Worm (Caenorhabditis elegans) whole organism, L3 larva: ENCODE data around the gene sri-50.
"Not testable (repeated sequence)": the region's sequence is repeated elsewhere in the genome, so short reads cannot be mapped to it uniquely, and the experiment has no call there.

ENCODE experiments used
- R02D3.7 ChIP-seq: fragments of 150-350 bp; optimal IDR thresholded peaks from 2 replicates; lab custom pipeline; 2014; ENCODE audit warnings: missing biosample characterization, missing genetic modification characterization
- ceh-16 ChIP-seq: sonication (generic microtip); optimal IDR thresholded peaks from 2 replicates; lab custom pipeline; 2017; ENCODE audit warnings: missing biosample characterization, missing genetic modification characterization
- ceh-28 ChIP-seq: fragments of 150-350 bp; optimal IDR thresholded peaks from 2 replicates; lab custom pipeline; 2014; ENCODE audit warnings: missing biosample characterization, missing genetic modification reagents, missing genetic modification characterization
- ceh-82 ChIP-seq: fragments of 150-350 bp; optimal IDR thresholded peaks from 2 replicates; lab custom pipeline; 2014; ENCODE audit warnings: missing biosample characterization, missing genetic modification characterization
- ceh-9 ChIP-seq: sonication (generic microtip); optimal IDR thresholded peaks from 2 replicates; lab custom pipeline; 2018; ENCODE audit warnings: missing biosample characterization, missing genetic modification characterization
- daf-12 ChIP-seq: fragments of 150-350 bp; optimal IDR thresholded peaks from 2 replicates; lab custom pipeline; 2014; ENCODE audit warnings: missing biosample characterization, missing genetic modification reagents, missing genetic modification characterization
- egl-27 ChIP-seq: sonication (generic microtip); optimal IDR thresholded peaks from 4 replicates; lab custom pipeline; 2017; ENCODE audit warnings: missing biosample characterization, missing genetic modification reagents, missing genetic modification characterization
- egl-5 ChIP-seq: fragments of 150-350 bp; optimal IDR thresholded peaks from 2 replicates; lab custom pipeline; 2017; ENCODE audit warnings: missing biosample characterization, missing genetic modification reagents, missing genetic modification characterization, inconsistent platforms
- elt-2 ChIP-seq: sonication (generic microtip); optimal IDR thresholded peaks from 2 replicates; lab custom pipeline; 2016; ENCODE audit warnings: missing genetic modification reagents, mild to moderate bottlenecking, missing genetic modification characterization, missing compliant biosample characterization
- elt-3 ChIP-seq, 3 experiments: fragments of 150-350 bp in 1 of 3; sonication (generic microtip) in 2 of 3; optimal IDR thresholded peaks; 2 replicates in 2 of 3; 4 replicates in 1 of 3; lab custom pipeline; 2014 to 2017; ENCODE audit warnings: missing biosample characterization in 3 of 3, missing genetic modification characterization in 3 of 3
- fos-1 ChIP-seq: fragments of 150-350 bp; optimal IDR thresholded peaks from 2 replicates; lab custom pipeline; 2014; ENCODE audit warnings: missing biosample characterization, missing genetic modification characterization
- hmg-11 ChIP-seq: sonication (generic microtip); optimal IDR thresholded peaks from 2 replicates; lab custom pipeline; 2016; ENCODE audit warnings: missing genetic modification characterization, missing compliant biosample characterization
- jun-1 ChIP-seq: fragments of 150-350 bp; optimal IDR thresholded peaks from 2 replicates; lab custom pipeline; 2014; ENCODE audit warnings: missing biosample characterization, missing genetic modification reagents, missing genetic modification characterization
- lin-15B ChIP-seq: fragments of 150-350 bp; optimal IDR thresholded peaks from 2 replicates; lab custom pipeline; 2014; ENCODE audit warnings: missing biosample characterization, missing genetic modification characterization
- lsy-12 ChIP-seq: sonication (generic microtip); optimal IDR thresholded peaks from 2 replicates; lab custom pipeline; 2016; ENCODE audit warnings: mild to moderate bottlenecking, missing genetic modification characterization, missing compliant biosample characterization
- mdl-1 ChIP-seq: fragments of 150-350 bp; optimal IDR thresholded peaks from 2 replicates; lab custom pipeline; 2014; ENCODE audit warnings: missing biosample characterization, missing genetic modification characterization
- nfya-1 ChIP-seq: sonication (generic microtip); optimal IDR thresholded peaks from 2 replicates; lab custom pipeline; 2017; ENCODE audit warnings: missing genetic modification characterization, mild to moderate bottlenecking, missing compliant biosample characterization, antibody characterized with exemption, moderate library complexity; ENCODE audit not compliant: insufficient read depth
- nhr-11 ChIP-seq: fragments of 150-350 bp; optimal IDR thresholded peaks from 2 replicates; lab custom pipeline; 2014; ENCODE audit warnings: missing biosample characterization, missing genetic modification characterization
- nhr-12 ChIP-seq: fragments of 150-350 bp; optimal IDR thresholded peaks from 2 replicates; lab custom pipeline; 2014; ENCODE audit warnings: missing biosample characterization, missing genetic modification characterization
- nhr-237 ChIP-seq: fragments of 150-350 bp; optimal IDR thresholded peaks from 2 replicates; lab custom pipeline; 2014; ENCODE audit warnings: missing biosample characterization, missing genetic modification characterization
- nhr-28 ChIP-seq: fragments of 150-350 bp; optimal IDR thresholded peaks from 2 replicates; lab custom pipeline; 2014; ENCODE audit warnings: missing biosample characterization, missing genetic modification characterization
- nhr-43 ChIP-seq: sonication (generic microtip); optimal IDR thresholded peaks from 2 replicates; lab custom pipeline; 2016; ENCODE audit warnings: mild to moderate bottlenecking, missing genetic modification characterization, missing compliant biosample characterization; ENCODE audit not compliant: poor library complexity, severe bottlenecking
- nhr-67 ChIP-seq: fragments of 150-350 bp; optimal IDR thresholded peaks from 2 replicates; lab custom pipeline; 2014; ENCODE audit warnings: missing biosample characterization, missing genetic modification characterization
- pha-4 ChIP-seq: fragments of 150-350 bp; optimal IDR thresholded peaks from 2 replicates; lab custom pipeline; 2014; ENCODE audit warnings: missing biosample characterization, missing genetic modification reagents, missing genetic modification characterization
- pqm-1 ChIP-seq: fragments of 150-350 bp; optimal IDR thresholded peaks from 2 replicates; lab custom pipeline; 2017; ENCODE audit warnings: missing biosample characterization, missing genetic modification characterization, inconsistent platforms
- skn-1 ChIP-seq: fragments of 150-350 bp; optimal IDR thresholded peaks from 2 replicates; lab custom pipeline; 2014; ENCODE audit warnings: missing biosample characterization, missing genetic modification characterization
- snpc-4 ChIP-seq: fragments of 150-350 bp; optimal IDR thresholded peaks from 2 replicates; lab custom pipeline; 2014; ENCODE audit warnings: missing biosample characterization, missing genetic modification characterization
- unc-39 ChIP-seq: sonication (generic microtip); optimal IDR thresholded peaks from 4 replicates; lab custom pipeline; 2017; ENCODE audit warnings: missing biosample characterization, missing genetic modification characterization
- unc-62 ChIP-seq: fragments of 150-350 bp; sonication (generic microtip); optimal IDR thresholded peaks from 4 replicates; lab custom pipeline; 2014; ENCODE audit warnings: missing biosample characterization, missing genetic modification reagents, missing genetic modification characterization
- zag-1 ChIP-seq: fragments of 150-350 bp; optimal IDR thresholded peaks from 2 replicates; lab custom pipeline; 2014; ENCODE audit warnings: missing biosample characterization, missing genetic modification characterization
- ztf-4 ChIP-seq: fragments of 150-350 bp; optimal IDR thresholded peaks from 2 replicates; lab custom pipeline; 2014; ENCODE audit warnings: missing biosample characterization, missing genetic modification characterization

sri-50 gene

DNA sequence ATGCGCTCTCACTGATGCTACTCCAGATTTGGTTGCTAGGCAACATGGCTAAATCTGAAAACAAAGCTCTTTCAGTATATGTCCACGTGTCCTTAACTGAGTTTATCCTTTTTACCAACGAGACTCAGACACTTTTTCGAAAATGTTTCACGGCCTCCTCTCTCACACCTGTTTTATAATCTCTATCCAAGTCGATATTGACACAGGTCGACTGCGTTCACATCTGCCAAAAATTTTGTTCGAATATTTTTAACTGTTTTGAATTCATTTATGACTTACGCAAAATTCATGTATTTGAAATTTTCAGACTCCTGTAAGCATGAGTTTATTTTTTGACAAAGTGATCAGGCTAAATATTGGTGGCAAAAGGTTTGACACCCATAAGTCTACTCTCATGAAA lies 12.2 kb downstream of the sri-50 start, which contains the start of gene ZC239.3:
Gene ZC239.3, plus strand, starts transcription at position 301 of the 400 bp plus-strand sequence.
- TF ChIP-seq nhr-11, nhr-12, ceh-28 (tag; lab: Kevin White, UChicago): not testable (repeated sequence)

DNA sequence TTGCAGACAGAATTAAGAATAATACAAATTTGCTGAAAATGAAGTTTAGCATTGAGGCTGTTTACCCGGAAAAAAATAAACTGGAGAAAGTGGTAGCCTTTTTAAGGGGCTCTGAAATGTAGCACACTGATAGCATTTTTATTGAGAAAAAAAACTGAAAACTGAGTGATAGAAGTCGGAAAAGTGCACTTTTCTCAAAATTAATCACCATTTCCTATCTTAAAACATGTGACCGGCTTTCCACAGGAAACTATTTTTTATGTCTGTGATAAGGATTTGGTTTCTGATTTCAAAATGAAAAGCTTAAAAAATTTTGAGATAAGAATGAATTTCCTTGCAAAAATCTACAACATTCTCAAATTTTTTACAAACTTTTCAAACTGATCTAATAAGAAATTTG lies 17.2 kb downstream of the sri-50 start, which contains the start of gene ZC239.22:
Gene ZC239.22, minus strand, starts transcription at position 101 of the 400 bp plus-strand sequence.
- TF ChIP-seq nhr-43 (tag; lab: Kevin White, UChicago) (no peak), R02D3.7 (tag; lab: Kevin White, UChicago) (no peak), ceh-9 (no peak), elt-2 (peak; percentile 15), pha-4 (tag; lab: Kevin White, UChicago) (no peak)

DNA sequence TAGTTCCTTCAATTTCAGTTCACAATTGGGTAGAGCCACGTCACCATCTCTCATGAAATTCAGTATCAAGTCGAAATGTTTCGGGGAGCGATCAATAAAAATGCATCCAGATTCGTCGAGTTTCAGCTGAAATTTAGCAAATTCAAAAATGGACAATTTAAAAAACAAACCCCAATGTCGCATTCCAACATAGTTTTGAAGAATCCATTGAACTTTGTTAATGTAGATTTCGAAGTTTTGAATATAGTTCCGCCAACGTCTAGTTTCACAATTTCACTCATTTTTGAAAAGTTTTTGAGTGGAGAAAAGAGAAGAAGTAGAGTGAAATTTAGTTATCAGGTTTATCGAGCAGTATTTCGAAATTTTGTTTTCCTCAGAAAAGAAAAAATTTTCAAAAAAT lies 18.2 kb downstream of the sri-50 start, which contains the start of gene ZC239.14:
Gene ZC239.14, minus strand, starts transcription at position 305 of the 400 bp plus-strand sequence.
- TF ChIP-seq nhr-43 (tag; lab: Kevin White, UChicago) (no peak), daf-12 (no peak), ceh-82 (tag; lab: Kevin White, UChicago) (no peak), elt-3 (tag; optimal IDR thresholded peaks at IDR 0.05; lab: Kevin White, UChicago) (no peak), nhr-12 (tag; lab: Kevin White, UChicago) (no peak), ceh-16 (tag; lab: Kevin White, UChicago) (no peak), mdl-1 (tag; lab: Kevin White, UChicago) (no peak), nhr-28 (no peak), egl-5 (tag; lab: Kevin White, UChicago) (no peak), elt-2 (no peak), unc-62 (no peak), nfya-1 (no peak), zag-1 (no peak), lin-15B (tag; lab: Kevin White, UChicago) (no peak), ceh-9 (no peak), nhr-237 (tag; lab: Kevin White, UChicago) (no peak), snpc-4 (tag; lab: Kevin White, UChicago) (no peak)

DNA sequence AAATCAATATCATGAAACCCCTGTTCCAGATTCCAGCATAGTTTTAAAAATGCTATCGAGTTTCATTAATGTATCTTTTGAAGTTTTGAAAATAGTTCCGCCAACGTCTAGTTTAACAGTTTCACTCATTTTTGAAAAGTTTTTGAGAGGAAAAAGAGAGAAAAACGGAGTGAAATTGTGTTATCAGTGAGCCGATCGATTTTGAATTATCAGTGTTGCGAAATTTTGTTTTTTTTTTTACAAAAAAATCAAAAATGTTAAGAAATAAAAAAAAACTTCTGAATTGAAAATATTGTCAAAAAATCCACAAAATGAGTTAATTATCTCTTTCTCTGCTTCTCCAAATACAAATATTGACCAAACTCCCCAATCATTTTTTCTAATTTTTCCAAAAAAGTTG lies 19.2 kb downstream of the sri-50 start, which contains the start of gene ZC239.13:
Gene ZC239.13, minus strand, starts transcription at position 154 of the 400 bp plus-strand sequence.
- TF ChIP-seq jun-1 (tag; lab: Kevin White, UChicago) (no peak), elt-2 (peak; percentile 39), ceh-82 (tag; lab: Kevin White, UChicago) (no peak)

DNA sequence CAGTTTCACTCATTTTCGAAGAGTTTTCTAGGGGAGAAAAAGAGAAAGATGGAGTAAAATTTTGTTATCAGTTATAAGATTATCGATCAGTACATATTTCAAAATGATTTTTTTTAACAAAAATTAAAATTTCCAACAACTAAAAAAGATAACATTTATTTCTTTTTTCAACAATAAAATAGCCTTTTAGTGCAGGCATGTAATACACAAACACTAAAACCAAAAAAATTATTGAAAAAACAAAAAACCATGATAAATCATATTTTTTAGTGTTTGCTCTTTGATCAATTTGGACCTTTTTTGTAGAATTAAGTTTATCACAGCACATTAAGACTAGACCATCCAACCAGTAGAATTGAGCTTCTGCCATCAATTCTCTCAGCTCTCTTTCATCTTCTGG lies 21.1 kb downstream of the sri-50 start, which contains the start of gene ZC239.15:
Gene ZC239.15, minus strand, starts transcription at position 101 of the 400 bp plus-strand sequence.
- TF ChIP-seq lsy-12 (tag; lab: Kevin White, UChicago) = no peak
- no peak for TF ChIP-seq unc-39 (tag; lab: Kevin White, UChicago)
- TF ChIP-seq elt-2 = peak; percentile 20

DNA sequence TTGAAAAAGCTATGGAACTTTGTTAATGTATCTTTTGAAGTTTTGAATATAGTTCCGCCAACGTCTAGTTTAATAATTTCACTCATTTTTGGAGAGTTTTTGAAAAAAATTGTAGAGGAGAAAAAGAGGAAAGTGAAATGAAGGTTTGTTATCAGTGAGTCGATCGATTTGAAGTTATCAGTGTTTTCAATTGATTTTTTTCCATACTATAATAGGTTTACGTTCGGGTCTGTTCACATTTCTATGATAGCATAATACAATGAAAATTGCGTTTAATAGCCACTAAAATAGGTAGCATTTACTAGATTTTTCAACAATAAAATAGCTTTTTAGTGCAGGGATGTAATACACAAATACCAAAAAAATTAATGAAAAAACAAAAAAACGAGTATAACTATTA lies 21.7 kb downstream of the sri-50 start, which contains the start of gene ZC239.16:
Gene ZC239.16, minus strand, starts transcription at position 120 of the 400 bp plus-strand sequence.
- TF ChIP-seq hmg-11 (tag; lab: Kevin White, UChicago) = no peak
- no peak for TF ChIP-seq ceh-9
- TF ChIP-seq nhr-67 = no peak
- peak; percentile 35 for TF ChIP-seq pha-4 (tag; lab: Kevin White, UChicago)
- no peak for TF ChIP-seq ztf-4
- no peak for TF ChIP-seq nhr-43 (tag; lab: Kevin White, UChicago)
- TF ChIP-seq egl-27 = no peak
- TF ChIP-seq pqm-1 (tag; lab: Kevin White, UChicago) = peak; percentile 55
- TF ChIP-seq elt-2 = peak; percentile 73

DNA sequence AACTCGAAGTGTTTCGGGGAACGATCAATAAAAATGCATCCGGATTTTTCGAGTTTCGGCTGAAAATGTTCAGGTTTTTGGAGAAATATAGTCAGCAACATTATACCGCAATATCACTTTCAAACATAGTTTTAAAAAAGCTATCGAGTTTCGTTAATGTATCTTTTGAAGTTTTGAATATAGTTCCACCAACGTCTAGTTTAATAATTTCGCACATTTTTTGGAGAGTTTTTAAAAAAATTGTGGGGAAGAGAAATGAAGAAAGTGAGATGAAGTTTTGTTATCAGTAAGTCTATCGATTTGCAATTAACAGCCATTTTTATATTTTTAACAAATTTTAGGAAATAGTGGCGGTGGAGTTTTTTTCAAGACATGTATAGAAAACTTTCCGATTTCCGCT lies 22.3 kb downstream of the sri-50 start, which contains the start of gene ZC239.17:
Gene ZC239.17, minus strand, starts transcription at position 101 of the 400 bp plus-strand sequence.
- TF ChIP-seq ceh-9 = no peak
- no peak for TF ChIP-seq skn-1 (tag; lab: Kevin White, UChicago)
- no peak for TF ChIP-seq fos-1
- no peak for TF ChIP-seq ceh-16 (tag; lab: Kevin White, UChicago)
